Worm (Caenorhabditis elegans): ENCODE measurements around the gene F22F7.11.
A peak's percentile ranks its signal among the peaks of the same experiment; 100 is the strongest.
"Not testable (repeated sequence)": the region's sequence is repeated elsewhere in the genome, so short reads cannot be mapped to it uniquely, and the experiment has no call there.

The F22F7.11 gene

ce11 chrV:2137010-2137409, 17.4 kb downstream of the F22F7.11 start:
- TF ChIP-seq sea-2 (GFP tag; IDR thresholded peaks at IDR 0.05), result no peak
- no peak for TF ChIP-seq aptf-3 (GFP tag; IDR thresholded peaks at IDR 0.05)
- TF ChIP-seq nhr-80 (tag; optimal IDR thresholded peaks at IDR 0.05), result peak; percentile 53

- TF ChIP-seq tlf-1 (GFP tag; optimal IDR thresholded peaks at IDR 0.05) (no peak), unc-130 (GFP tag; optimal IDR thresholded peaks at IDR 0.05) (no peak), Y79H2A.3 (GFP tag; conservative IDR thresholded peaks at IDR 0.05) (no peak), B0261.1 (tag; optimal IDR thresholded peaks at IDR 0.05) (no peak), F52B5.7 (tag; optimal IDR thresholded peaks at IDR 0.05) (no peak), lsy-27 (tag; optimal IDR thresholded peaks at IDR 0.05; ENCODE audit: borderline replicate concordance, insufficient read depth) (no peak), madf-8 (GFP tag; conservative IDR thresholded peaks at IDR 0.05) (no peak), hmg-1.2 (GFP tag; IDR thresholded peaks at IDR 0.05) (no peak), snpc-1.1 (tag; optimal IDR thresholded peaks at IDR 0.05; ENCODE audit: insufficient read depth) (no peak), nfya-1 (tag; optimal IDR thresholded peaks at IDR 0.05; ENCODE audit: borderline replicate concordance, insufficient read depth) (no peak), nhr-27 (tag; optimal IDR thresholded peaks at IDR 0.05) (no peak), ama-1 (optimal IDR thresholded peaks at IDR 0.05) (no peak), ama-1 (GFP tag; optimal IDR thresholded peaks at IDR 0.05) (no peak), nhr-120 (GFP tag; IDR thresholded peaks at IDR 0.05) (no peak)
These were observed 18.7 kb downstream of the F22F7.11 start for ce11 chrV:2138287-2138686.

- TF ChIP-seq lin-54 (GFP tag; optimal IDR thresholded peaks at IDR 0.05) (no peak), athp-1 (tag; optimal IDR thresholded peaks at IDR 0.05) (no peak), ceh-27 (GFP tag; optimal IDR thresholded peaks at IDR 0.05) (no peak), attf-3 (GFP tag; conservative IDR thresholded peaks at IDR 0.05) (no peak), him-1 (tag; optimal IDR thresholded peaks at IDR 0.05) (no peak), chd-7 (tag; optimal IDR thresholded peaks at IDR 0.05) (no peak), somi-1 (GFP tag; optimal IDR thresholded peaks at IDR 0.05) (no peak), B0019.2 (GFP tag; conservative IDR thresholded peaks at IDR 0.05) (no peak), Y53F4B.3 (GFP tag; IDR thresholded peaks at IDR 0.05) (no peak), F23B12.7 (tag; optimal IDR thresholded peaks at IDR 0.05; ENCODE audit: insufficient read depth) (no peak), F57A8.1 (GFP tag; optimal IDR thresholded peaks at IDR 0.05) (no peak), xnd-1 (tag; optimal IDR thresholded peaks at IDR 0.05) (no peak), nfya-2 (GFP tag; IDR thresholded peaks at IDR 0.05) (no peak), ceh-58 (GFP tag; IDR thresholded peaks at IDR 0.05) (no peak), let-526 (GFP tag; IDR thresholded peaks at IDR 0.05) (no peak), F33H1.4 (GFP tag; IDR thresholded peaks at IDR 0.05) (no peak), bed-1 (GFP tag; IDR thresholded peaks at IDR 0.05) (no peak), rcor-1 (GFP tag; IDR thresholded peaks at IDR 0.05) (no peak), dox-1 (GFP tag; IDR thresholded peaks at IDR 0.05) (no peak), fkh-3 (tag; optimal IDR thresholded peaks at IDR 0.05) (no peak)
These were observed 20.3 kb downstream of the F22F7.11 start, which contains the start of gene F22F7.7 for ce11 chrV:2139918-2140317. Gene F22F7.7 (minus strand): TSS chrV:2140042.

ce11 chrV:2144408-2144807, 24.8 kb downstream of the F22F7.11 start, which contains the start of gene F22F7.12:
Gene F22F7.12 (minus strand): TSS chrV:2144508.
- TF ChIP-seq snpc-3.4 (tag; optimal IDR thresholded peaks at IDR 0.05); rcor-1 (GFP tag; IDR thresholded peaks at IDR 0.05); ekl-4 (GFP tag; IDR thresholded peaks at IDR 0.05): not testable (repeated sequence)
